Worm (Caenorhabditis elegans) whole organism, L2 larva: Measurements from ENCODE around the gene srh-1.

Experiments
- C34F6.9 ChIP-seq: fragments of 150-350 bp; optimal IDR thresholded peaks from 2 replicates; lab custom pipeline; 2014; ENCODE audit warnings: missing biosample characterization, missing genetic modification characterization
- aly-2 ChIP-seq: fragments of 150-350 bp; optimal IDR thresholded peaks from 2 replicates; lab custom pipeline; 2014; ENCODE audit warnings: missing biosample characterization, missing genetic modification characterization
- egl-27 ChIP-seq: sonication (generic microtip); optimal IDR thresholded peaks from 3 replicates; lab custom pipeline; 2017; ENCODE audit warnings: missing biosample characterization, missing genetic modification reagents, missing genetic modification characterization
- elt-3 ChIP-seq: sonication (generic microtip); optimal IDR thresholded peaks from 2 replicates; lab custom pipeline; 2017; ENCODE audit warnings: missing biosample characterization, missing genetic modification characterization
- fos-1 ChIP-seq: fragments of 150-350 bp; optimal IDR thresholded peaks from 2 replicates; lab custom pipeline; 2014; ENCODE audit warnings: missing biosample characterization, missing genetic modification characterization
- mdl-1 ChIP-seq, 2 experiments: fragments of 150-350 bp in 1 of 2; sonication (generic microtip) in 1 of 2; optimal IDR thresholded peaks; 2 replicates each; lab custom pipeline; 2017; ENCODE audit warnings: missing biosample characterization in 2 of 2, missing genetic modification characterization in 2 of 2
- nhr-23 ChIP-seq: fragments of 150-350 bp; optimal IDR thresholded peaks from 2 replicates; lab custom pipeline; 2014; ENCODE audit warnings: missing biosample characterization, missing genetic modification reagents, missing genetic modification characterization
- nhr-237 ChIP-seq: fragments of 150-350 bp; optimal IDR thresholded peaks from 2 replicates; lab custom pipeline; 2014; ENCODE audit warnings: missing biosample characterization, missing genetic modification characterization
- nhr-6 ChIP-seq: fragments of 150-350 bp; optimal IDR thresholded peaks from 2 replicates; lab custom pipeline; 2014; ENCODE audit warnings: missing biosample characterization, missing genetic modification characterization
- sem-4 ChIP-seq: fragments of 150-350 bp; optimal IDR thresholded peaks from 2 replicates; lab custom pipeline; 2014; ENCODE audit warnings: missing biosample characterization, missing genetic modification reagents, missing genetic modification characterization
- sma-9 ChIP-seq, 2 experiments: fragments of 150-350 bp in 1 of 2; sonication (generic microtip) in 1 of 2; optimal IDR thresholded peaks; 2 replicates each; lab custom pipeline; 2014 to 2016; ENCODE audit warnings: missing genetic modification characterization in 2 of 2, mild to moderate bottlenecking in 1 of 2, missing biosample characterization in 1 of 2, missing compliant biosample characterization in 1 of 2, missing genetic modification reagents in 1 of 2, moderate library complexity in 1 of 2
- unc-62 ChIP-seq: fragments of 150-350 bp; optimal IDR thresholded peaks from 2 replicates; lab custom pipeline; 2014; ENCODE audit warnings: missing biosample characterization, missing genetic modification reagents, missing genetic modification characterization
- ztf-11 ChIP-seq: sonication (generic microtip); optimal IDR thresholded peaks from 2 replicates; lab custom pipeline; 2017; ENCODE audit warnings: missing biosample characterization, missing genetic modification characterization

DNA sequence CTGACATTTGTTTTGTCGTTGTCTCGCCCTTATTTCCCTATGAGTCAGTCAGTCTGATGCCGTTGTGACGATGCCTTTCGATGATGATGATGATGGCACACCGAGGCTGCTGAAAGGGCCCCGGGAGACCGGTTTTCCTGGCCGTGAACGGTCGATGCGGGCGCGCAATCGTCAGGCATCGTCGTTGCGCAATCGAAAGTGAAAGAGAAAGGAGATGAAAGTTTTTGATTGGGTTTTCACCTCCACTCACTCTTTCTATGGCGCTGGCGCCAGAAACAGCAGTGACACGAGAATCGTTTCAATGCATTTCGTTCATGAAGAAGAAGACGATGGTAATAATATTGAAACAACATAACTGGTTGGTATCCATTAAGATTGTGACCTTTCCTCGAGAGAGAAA, 47.3 kb downstream of the srh-1 start:
- TF ChIP-seq mdl-1 (tag; optimal IDR thresholded peaks at IDR 0.05; lab: Kevin White, UChicago) (no peak), unc-62 (GFP tag; lab: Kevin White, UChicago) (no peak), nhr-237 (tag; lab: Kevin White, UChicago) (no peak), nhr-6 (tag; lab: Kevin White, UChicago) (no peak), fos-1 (peak; percentile 33), ztf-11 (tag; lab: Kevin White, UChicago) (no peak), egl-27 (tag; lab: Kevin White, UChicago) (peak; percentile 62), sem-4 (tag; lab: Kevin White, UChicago) (peak; percentile 80), elt-3 (tag; lab: Kevin White, UChicago) (no peak), nhr-23 (tag; lab: Kevin White, UChicago) (no peak), C34F6.9 (no peak), sma-9 (GFP tag; optimal IDR thresholded peaks at IDR 0.05; lab: Kevin White, UChicago) (peak; percentile 87), sma-9 (tag; optimal IDR thresholded peaks at IDR 0.05; lab: Kevin White, UChicago) (no peak), aly-2 (no peak)
